Worm (Caenorhabditis elegans) whole organism, L4 larva: ENCODE results near the gene srh-148.
A peak's percentile ranks its signal among the peaks of the same experiment; 100 is the strongest.

Experiments used
- F10B5.3 ChIP-seq: sonication (generic microtip); optimal IDR thresholded peaks from 2 replicates; lab custom pipeline; 2016; ENCODE audit warnings: mild to moderate bottlenecking, missing genetic modification characterization, missing compliant biosample characterization
- R02D3.7 ChIP-seq: fragments of 150-350 bp; sonication (generic microtip); optimal IDR thresholded peaks from 3 replicates; lab custom pipeline; 2014; ENCODE audit warnings: missing biosample characterization, missing genetic modification characterization
- T26A8.4 ChIP-seq: fragments of 200-800 bp; sonication (Bioruptor generic); IDR thresholded peaks from 2 replicates; pipeline ENCODE4 v1.3.6; 2022; ENCODE audit warnings: missing genetic modification characterization, missing compliant biosample characterization
- Y48G9A.11 ChIP-seq: fragments of 200-800 bp; sonication (Bioruptor generic); IDR thresholded peaks from 2 replicates; pipeline ENCODE4 v1.3.6; 2022; ENCODE audit warnings: missing genetic modification reagents, missing genetic modification characterization, missing compliant biosample characterization
- Y5F2A.4 ChIP-seq: fragments of 200-800 bp; sonication (Bioruptor generic); optimal IDR thresholded peaks from 2 replicates; lab custom pipeline; 2018; ENCODE audit warnings: mild to moderate bottlenecking, missing genetic modification characterization, missing compliant biosample characterization
- ZK546.5 ChIP-seq, 2 experiments: sonication (generic microtip); optimal IDR thresholded peaks; 2 replicates each; lab custom pipeline; 2017; ENCODE audit warnings: missing biosample characterization in 2 of 2, missing genetic modification characterization in 2 of 2
- aly-2 ChIP-seq: sonication (generic microtip); optimal IDR thresholded peaks from 2 replicates; lab custom pipeline; 2018; ENCODE audit warnings: missing biosample characterization, missing genetic modification characterization
- attf-4 ChIP-seq: sonication (generic microtip); optimal IDR thresholded peaks from 3 replicates; lab custom pipeline; 2017; ENCODE audit warnings: missing biosample characterization, missing genetic modification characterization
- ceh-20 ChIP-seq: fragments of 200-800 bp; sonication (Bioruptor generic); IDR thresholded peaks from 2 replicates; pipeline ENCODE4 v1.3.6; 2022; ENCODE audit warnings: missing genetic modification reagents, missing genetic modification characterization, missing compliant biosample characterization
- dmd-6 ChIP-seq: fragments of 200-800 bp; sonication (Bioruptor generic); IDR thresholded peaks from 2 replicates; pipeline ENCODE4 v1.3.6; 2022; ENCODE audit warnings: missing genetic modification reagents, missing genetic modification characterization, missing compliant biosample characterization
- dmd-9 ChIP-seq: fragments of 200-800 bp; sonication (Bioruptor generic); IDR thresholded peaks from 2 replicates; pipeline ENCODE4 v1.3.6; 2022; ENCODE audit warnings: missing genetic modification reagents, missing genetic modification characterization, missing compliant biosample characterization
- duxl-1 ChIP-seq: sonication (generic microtip); optimal IDR thresholded peaks from 2 replicates; lab custom pipeline; 2016; ENCODE audit warnings: mild to moderate bottlenecking, missing genetic modification characterization, moderate library complexity, missing compliant biosample characterization; ENCODE audit not compliant: poor library complexity
- egl-27 ChIP-seq: sonication (generic microtip); optimal IDR thresholded peaks from 3 replicates; lab custom pipeline; 2017; ENCODE audit warnings: missing biosample characterization, missing genetic modification reagents, missing genetic modification characterization
- egl-43 ChIP-seq: fragments of 200-800 bp; sonication (Bioruptor generic); IDR thresholded peaks from 2 replicates; pipeline ENCODE4 v1.3.6; 2022; ENCODE audit warnings: missing genetic modification reagents, missing genetic modification characterization, missing compliant biosample characterization
- fkh-10 ChIP-seq: fragments of 150-350 bp; optimal IDR thresholded peaks from 2 replicates; lab custom pipeline; 2014; ENCODE audit warnings: missing biosample characterization, missing genetic modification reagents, missing genetic modification characterization
- hif-1 ChIP-seq, 2 experiments: sonication (generic microtip); optimal IDR thresholded peaks; 2 replicates each; lab custom pipeline; 2016 to 2017; ENCODE audit warnings: missing compliant biosample characterization in 2 of 2, missing genetic modification characterization in 2 of 2, missing genetic modification reagents in 2 of 2, missing genotype in 2 of 2, mild to moderate bottlenecking in 1 of 2
- hlh-11 ChIP-seq: fragments of 200-800 bp; sonication (Bioruptor generic); optimal IDR thresholded peaks from 2 replicates; lab custom pipeline; 2018; ENCODE audit warnings: mild to moderate bottlenecking, missing genetic modification characterization, missing compliant biosample characterization
- hmg-1.1 ChIP-seq: fragments of 200-800 bp; sonication (Bioruptor generic); IDR thresholded peaks from 2 replicates; pipeline ENCODE4 v1.3.6; 2022; ENCODE audit warnings: missing genetic modification reagents, missing genetic modification characterization, missing compliant biosample characterization
- lim-7 ChIP-seq: fragments of 200-800 bp; sonication (Bioruptor generic); IDR thresholded peaks from 2 replicates; pipeline ENCODE4 v1.3.6; 2022; ENCODE audit warnings: missing genetic modification characterization, missing compliant biosample characterization
- lin-13 ChIP-seq: fragments of 150-350 bp; optimal IDR thresholded peaks from 2 replicates; lab custom pipeline; 2014; ENCODE audit warnings: missing biosample characterization, missing genetic modification reagents, missing genetic modification characterization
- lin-29 ChIP-seq: fragments of 200-800 bp; sonication (Bioruptor generic); IDR thresholded peaks from 2 replicates; pipeline ENCODE4 v1.3.6; 2022; ENCODE audit warnings: missing genetic modification reagents, missing genetic modification characterization, missing compliant biosample characterization
- lin-38 ChIP-seq: fragments of 200-800 bp; sonication (Bioruptor generic); IDR thresholded peaks from 2 replicates; pipeline ENCODE4 v1.3.6; 2022; ENCODE audit warnings: missing genetic modification reagents, missing genetic modification characterization, missing compliant biosample characterization
- madf-5 ChIP-seq, 2 experiments: fragments of 200-800 bp; sonication (Bioruptor generic); IDR thresholded peaks; 2 replicates each; pipeline ENCODE4 v1.3.6; 2022; ENCODE audit warnings: missing compliant biosample characterization in 2 of 2, missing genetic modification characterization in 2 of 2
- mdt-29 ChIP-seq: fragments of 200-800 bp; sonication (Bioruptor generic); IDR thresholded peaks from 2 replicates; pipeline ENCODE4 v1.3.6; 2022; ENCODE audit warnings: missing genetic modification reagents, missing genetic modification characterization, missing compliant biosample characterization
- mes-2 ChIP-seq: sonication (generic microtip); optimal IDR thresholded peaks from 2 replicates; lab custom pipeline; 2016; ENCODE audit warnings: missing genotype, mild to moderate bottlenecking, missing genetic modification characterization, missing compliant biosample characterization; ENCODE audit not compliant: poor library complexity, severe bottlenecking
- mxl-2 ChIP-seq: fragments of 200-800 bp; sonication (Bioruptor generic); conservative IDR thresholded peaks from 2 replicates; pipeline ENCODE4 v1.3.6; 2022; ENCODE audit warnings: missing genetic modification reagents, missing genetic modification characterization, missing compliant biosample characterization
- mxl-3 ChIP-seq: fragments of 200-800 bp; sonication (Bioruptor generic); optimal IDR thresholded peaks from 2 replicates; lab custom pipeline; 2018; ENCODE audit warnings: mild to moderate bottlenecking, missing genetic modification characterization, missing compliant biosample characterization
- nhr-10 ChIP-seq: fragments of 150-350 bp; optimal IDR thresholded peaks from 2 replicates; lab custom pipeline; 2014; ENCODE audit warnings: missing biosample characterization, missing genetic modification characterization
- nhr-111 ChIP-seq: fragments of 200-800 bp; sonication (Bioruptor generic); optimal IDR thresholded peaks from 2 replicates; lab custom pipeline; 2018; ENCODE audit warnings: mild to moderate bottlenecking, missing genetic modification characterization, missing compliant biosample characterization
- nhr-237 ChIP-seq: sonication (generic microtip); optimal IDR thresholded peaks from 2 replicates; lab custom pipeline; 2017; ENCODE audit warnings: missing biosample characterization, missing genetic modification characterization
- nhr-28 ChIP-seq: fragments of 150-350 bp; optimal IDR thresholded peaks from 2 replicates; lab custom pipeline; 2014; ENCODE audit warnings: missing biosample characterization, missing genetic modification characterization
- nhr-42 ChIP-seq: fragments of 200-800 bp; sonication (Bioruptor generic); IDR thresholded peaks from 2 replicates; pipeline ENCODE4 v1.3.6; 2022; ENCODE audit warnings: missing genetic modification characterization, missing compliant biosample characterization
- nhr-48 ChIP-seq: sonication (generic microtip); optimal IDR thresholded peaks from 2 replicates; lab custom pipeline; 2016; ENCODE audit warnings: mild to moderate bottlenecking, missing genetic modification characterization, missing compliant biosample characterization
- nhr-76 ChIP-seq: fragments of 150-350 bp; optimal IDR thresholded peaks from 2 replicates; lab custom pipeline; 2014; ENCODE audit warnings: missing biosample characterization, missing genetic modification characterization
- nhr-77 ChIP-seq: fragments of 150-350 bp; optimal IDR thresholded peaks from 2 replicates; lab custom pipeline; 2014; ENCODE audit warnings: missing biosample characterization, missing genetic modification characterization
- pqm-1 ChIP-seq: sonication (generic microtip); optimal IDR thresholded peaks from 2 replicates; lab custom pipeline; 2017; ENCODE audit warnings: missing biosample characterization, missing genetic modification characterization
- sdz-12 ChIP-seq: fragments of 200-800 bp; sonication (Bioruptor generic); optimal IDR thresholded peaks from 2 replicates; lab custom pipeline; 2018; ENCODE audit warnings: mild to moderate bottlenecking, missing genetic modification characterization, missing compliant biosample characterization
- skn-1 ChIP-seq: fragments of 150-350 bp; optimal IDR thresholded peaks from 2 replicates; lab custom pipeline; 2014; ENCODE audit warnings: missing biosample characterization, missing genetic modification characterization
- spr-1 ChIP-seq: sonication (generic microtip); optimal IDR thresholded peaks from 2 replicates; lab custom pipeline; 2016; ENCODE audit warnings: mild to moderate bottlenecking, missing genetic modification characterization, missing compliant biosample characterization
- tag-97 ChIP-seq: fragments of 200-800 bp; sonication (Bioruptor generic); IDR thresholded peaks from 2 replicates; pipeline ENCODE4 v1.3.6; 2022; ENCODE audit warnings: missing genetic modification characterization, missing compliant biosample characterization
- unc-130 ChIP-seq: sonication (generic microtip); optimal IDR thresholded peaks from 2 replicates; lab custom pipeline; 2016; ENCODE audit warnings: missing genetic modification reagents, missing genetic modification characterization, missing compliant biosample characterization
- unc-62 ChIP-seq, 3 experiments: fragments of 150-350 bp in 1 of 3; sonication (generic microtip); optimal IDR thresholded peaks in 2 of 3; peaks in 1 of 3; 1 replicate in 1 of 3; 2 replicates in 2 of 3; lab custom pipeline; 2014 to 2017; ENCODE audit warnings: missing biosample characterization in 3 of 3, missing genetic modification characterization in 3 of 3, missing genetic modification reagents in 3 of 3, missing genotype in 1 of 3
- zfp-3 ChIP-seq: fragments of 200-800 bp; sonication (Bioruptor generic); conservative IDR thresholded peaks from 2 replicates; pipeline ENCODE4 v1.3.6; 2022; ENCODE audit warnings: missing genetic modification reagents, missing genetic modification characterization, missing compliant biosample characterization
- zip-11 ChIP-seq: fragments of 200-800 bp; sonication (Bioruptor generic); IDR thresholded peaks from 2 replicates; pipeline ENCODE4 v1.3.6; 2022; ENCODE audit warnings: missing genetic modification characterization, missing compliant biosample characterization
- zip-2 ChIP-seq: fragments of 150-350 bp; optimal IDR thresholded peaks from 2 replicates; lab custom pipeline; 2014; ENCODE audit warnings: missing biosample characterization, missing genetic modification characterization

The srh-148 gene

ce11 chrV:15887708-15888295 is 29.6 kb upstream of the srh-148 start (continued):
- TF ChIP-seq ZK546.5 (tag; optimal IDR thresholded peaks at IDR 0.05; lab: Kevin White, UChicago), result no peak
- TF ChIP-seq lin-38, result no peak
- TF ChIP-seq Y5F2A.4 (GFP tag; lab: Kevin White, UChicago), result no peak
- no peak for TF ChIP-seq tag-97 (GFP tag; lab: Robert Waterston, UW)
- no peak for TF ChIP-seq nhr-111 (GFP tag; lab: Kevin White, UChicago)
- TF ChIP-seq ceh-20 (GFP tag; lab: Robert Waterston, UW), result no peak
- no peak for TF ChIP-seq zip-11 (GFP tag; lab: Robert Waterston, UW)
- no peak for TF ChIP-seq unc-130
- TF ChIP-seq mdt-29 (GFP tag; lab: Robert Waterston, UW), result no peak
- no peak for TF ChIP-seq egl-43
- TF ChIP-seq Y48G9A.11 (GFP tag; lab: Robert Waterston, UW), result no peak
- peak; percentile 84 for TF ChIP-seq pqm-1 (tag; lab: Kevin White, UChicago)
- TF ChIP-seq hif-1 (tag; optimal IDR thresholded peaks at IDR 0.05; lab: Kevin White, UChicago), result no peak
- no peak for TF ChIP-seq nhr-10 (tag; lab: Kevin White, UChicago)
- no peak for TF ChIP-seq nhr-76 (tag; lab: Kevin White, UChicago)
- no peak for TF ChIP-seq fkh-10
- peak; percentile 86 for TF ChIP-seq dmd-6 (GFP tag; lab: Robert Waterston, UW)
- TF ChIP-seq zfp-3, result no peak
- peak; percentile 48 for TF ChIP-seq mxl-3 (GFP tag; lab: Kevin White, UChicago)
- no peak for TF ChIP-seq unc-62 (GFP tag; optimal IDR thresholded peaks at IDR 0.05 in 1 of 2; lab: Kevin White, UChicago)
- no peak for TF ChIP-seq unc-62 (tag; optimal IDR thresholded peaks at IDR 0.05; lab: Kevin White, UChicago)
- TF ChIP-seq nhr-237 (tag; lab: Kevin White, UChicago), result no peak
- no peak for TF ChIP-seq attf-4 (tag; lab: Kevin White, UChicago)
- no peak for TF ChIP-seq R02D3.7 (tag; lab: Kevin White, UChicago)
- TF ChIP-seq hlh-11 (tag; lab: Kevin White, UChicago), result peak; percentile 79
- TF ChIP-seq hmg-1.1 (GFP tag; lab: Robert Waterston, UW), result no peak
- TF ChIP-seq lin-29 (GFP tag; lab: Robert Waterston, UW), result no peak
- TF ChIP-seq spr-1 (tag; lab: Kevin White, UChicago), result no peak
- no peak for TF ChIP-seq T26A8.4 (GFP tag; lab: Robert Waterston, UW)
- no peak for TF ChIP-seq aly-2 (tag; lab: Kevin White, UChicago)
- no peak for TF ChIP-seq duxl-1 (tag; lab: Kevin White, UChicago)
- TF ChIP-seq, all 104 proteins: peak for 11

ce11 chrV:15885967-15886366 is 27.8 kb upstream of the srh-148 start, which contains the start of gene T06C12.9:
TSS of gene T06C12.9 (minus strand) at chrV:15886067.
- no peak for TF ChIP-seq nhr-48 (tag; lab: Kevin White, UChicago)
- TF ChIP-seq ceh-20 (GFP tag; lab: Robert Waterston, UW), result no peak
- TF ChIP-seq madf-5 (GFP tag; IDR thresholded peaks at IDR 0.05; lab: Robert Waterston, UW), result no peak
- TF ChIP-seq nhr-28 (tag; lab: Kevin White, UChicago), result peak; percentile 3

- TF ChIP-seq mes-2 (tag; lab: Kevin White, UChicago), result no peak
- peak in 1 of 2 experiments; percentile 57 for TF ChIP-seq unc-62 (GFP tag; optimal IDR thresholded peaks at IDR 0.05 in 1 of 2; lab: Kevin White, UChicago)
- no peak for TF ChIP-seq unc-62 (tag; optimal IDR thresholded peaks at IDR 0.05; lab: Kevin White, UChicago)
Observed at ce11 chrV:15884698-15885097, 26.5 kb upstream of the srh-148 start, which contains the start of gene oac-42. TSS of gene oac-42 (minus strand) at chrV:15884798.

- no peak for TF ChIP-seq skn-1 (tag; lab: Kevin White, UChicago)
- TF ChIP-seq nhr-77, result peak; percentile 75
- peak; percentile 38 for TF ChIP-seq mes-2 (tag; lab: Kevin White, UChicago)
- TF ChIP-seq egl-27, result no peak
- TF ChIP-seq dmd-6 (GFP tag; lab: Robert Waterston, UW), result peak; percentile 87
- TF ChIP-seq sdz-12, result no peak
- TF ChIP-seq F10B5.3 (tag; lab: Kevin White, UChicago), result no peak
- no peak for TF ChIP-seq dmd-9
- TF ChIP-seq lin-13 (GFP tag; lab: Kevin White, UChicago), result no peak
- peak; percentile 73 for TF ChIP-seq zip-2 (tag; lab: Kevin White, UChicago)
- TF ChIP-seq nhr-76 (tag; lab: Kevin White, UChicago), result no peak
- no peak for TF ChIP-seq lin-38
- no peak for TF ChIP-seq lim-7
- no peak for TF ChIP-seq nhr-42 (GFP tag; lab: Robert Waterston, UW)
- TF ChIP-seq unc-130, result no peak
- TF ChIP-seq hif-1 (tag; optimal IDR thresholded peaks at IDR 0.05; lab: Kevin White, UChicago), result peak in 1 of 2 experiments; percentile 37
- TF ChIP-seq mxl-2 (GFP tag; lab: Robert Waterston, UW), result no peak
Observed at ce11 chrV:15880705-15881104, 22.5 kb upstream of the srh-148 start.
